Fruit fly (Drosophila melanogaster) whole organism: ENCODE measurements around the gene Nadsyn.

ENCODE experiments used
- Dll ChIP-seq: fragments of >200 bp; optimal IDR thresholded peaks from 2 replicates; lab custom pipeline; 2017
- EcR ChIP-seq, 2 experiments: fragments of >200 bp; optimal IDR thresholded peaks; 2 replicates each; lab custom pipeline; 2017; ENCODE audit warnings: missing biosample characterization in 2 of 2, missing genetic modification characterization in 2 of 2, missing genetic modification reagents in 2 of 2
- pan ChIP-seq: fragments of >200 bp; optimal IDR thresholded peaks from 2 replicates; lab custom pipeline; 2017
- psq ChIP-seq: fragments of >200 bp; optimal IDR thresholded peaks from 2 replicates; lab custom pipeline; 2017
- usp ChIP-seq: fragments of >200 bp; optimal IDR thresholded peaks from 2 replicates; lab custom pipeline; 2017; ENCODE audit warnings: missing biosample characterization, missing genetic modification characterization, mixed read lengths

- TF ChIP-seq pan (lab: Kevin White, UChicago), result no peak
- peak; percentile 3 for TF ChIP-seq Dll
- no peak for TF ChIP-seq usp (GFP tag; lab: Kevin White, UChicago)
- no peak for TF ChIP-seq psq (lab: Kevin White, UChicago)
- TF ChIP-seq EcR (GFP tag; optimal IDR thresholded peaks at IDR 0.05; lab: Kevin White, UChicago), result no peak
These were observed 43.8 kb upstream of the Nadsyn start for dm6 chrX:13761762-13762371.
